In the genomic region with DNA sequence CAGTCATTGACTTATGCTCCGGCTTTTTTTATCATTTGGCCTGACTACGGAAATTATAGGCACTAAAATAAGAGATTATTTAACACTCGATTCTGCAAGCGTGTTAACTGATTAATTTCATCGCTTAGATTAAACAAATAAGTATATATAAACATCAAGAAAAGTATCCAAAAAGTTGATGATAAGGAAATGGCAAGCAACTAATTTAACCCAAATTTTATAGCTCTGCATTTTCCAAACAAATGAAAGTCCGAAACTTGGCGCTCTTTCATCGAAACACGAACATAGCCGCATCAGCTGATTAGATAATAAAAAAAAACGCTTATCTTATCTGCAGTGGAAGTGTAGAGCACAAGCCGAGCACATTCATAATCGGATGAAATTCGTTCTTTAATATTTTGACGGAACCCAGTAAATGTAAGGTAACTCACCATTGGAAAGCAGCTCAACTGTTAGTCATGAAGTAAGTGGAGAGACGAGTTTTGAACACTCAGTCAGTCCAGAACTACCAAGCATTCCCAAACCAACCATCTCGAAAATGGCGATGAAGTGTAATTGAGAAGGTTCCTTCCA, we compare ENCODE assay signal across 1 fruit fly cellular context.
TF ChIP-seq lines count a peak whose summit lies in the region.

TSS of gene CG18480 (plus strand) at position 407 of the 573 bp plus-strand sequence.

TF ChIP-seq in whole organism, embryonic, 481 proteins besides CTCF, POLR2A, EP300 and RAD21 (continued from another document and continues in another):
- no peak for TF ChIP-seq CG14050 (GFP tag; IDR thresholded peaks at IDR 0.05; lab: Robert Waterston, UW)
- peak; percentile 13 for TF ChIP-seq Asciz (GFP tag; optimal IDR thresholded peaks at IDR 0.05; lab: Kevin White, UChicago)
- TF ChIP-seq Dip3 (GFP tag; optimal IDR thresholded peaks at IDR 0.05; lab: Kevin White, UChicago) = peak; percentile 42
- TF ChIP-seq gce (GFP tag; IDR thresholded peaks at IDR 0.05; lab: Robert Waterston, UW) = 0 out of 3 replicates have a peak, but pooled peaks have one; percentile 32
- no peak for TF ChIP-seq CG2199 (GFP tag; IDR thresholded peaks at IDR 0.05; lab: Robert Waterston, UW)
- TF ChIP-seq Vsx1 (GFP tag; optimal IDR thresholded peaks at IDR 0.05; lab: Kevin White, UChicago) = no peak
- TF ChIP-seq org-1 (GFP tag; optimal IDR thresholded peaks at IDR 0.05; lab: Kevin White, UChicago) = peak; percentile 0
- TF ChIP-seq CG8944 (GFP tag; optimal IDR thresholded peaks at IDR 0.05; lab: Kevin White, UChicago) = no peak
- no peak for TF ChIP-seq gfzf (GFP tag; optimal IDR thresholded peaks at IDR 0.05; lab: Kevin White, UChicago)
- no peak for TF ChIP-seq CG17186 (GFP tag; optimal IDR thresholded peaks at IDR 0.05; lab: Kevin White, UChicago)
- no peak for TF ChIP-seq Hmx (GFP tag; optimal IDR thresholded peaks at IDR 0.05; lab: Kevin White, UChicago)
- peak; percentile 3 for TF ChIP-seq CG5180 (GFP tag; optimal IDR thresholded peaks at IDR 0.05; lab: Kevin White, UChicago)
- TF ChIP-seq CG14965 (GFP tag; optimal IDR thresholded peaks at IDR 0.05; lab: Kevin White, UChicago; ENCODE audit: borderline replicate concordance) = no peak
- TF ChIP-seq crp (GFP tag; optimal IDR thresholded peaks at IDR 0.05; lab: Kevin White, UChicago) = peak in 1 of 2 experiments; percentile 25
- TF ChIP-seq CG6689 (GFP tag; IDR thresholded peaks at IDR 0.05; lab: Robert Waterston, UW) = no peak
- no peak for TF ChIP-seq seq (GFP tag; IDR thresholded peaks at IDR 0.05; lab: Robert Waterston, UW)
- TF ChIP-seq cad (GFP tag; optimal IDR thresholded peaks at IDR 0.05; lab: Kevin White, UChicago) = no peak
- TF ChIP-seq Med (GFP tag; lab: Kevin White, UChicago) = peak; percentile 93
- TF ChIP-seq CG3065 (GFP tag; optimal IDR thresholded peaks at IDR 0.05; lab: Kevin White, UChicago) = no peak
- no peak for TF ChIP-seq pzg (GFP tag; optimal IDR thresholded peaks at IDR 0.05; lab: Kevin White, UChicago)
- TF ChIP-seq CG1647 (GFP tag; optimal IDR thresholded peaks at IDR 0.05; lab: Kevin White, UChicago) = no peak
- TF ChIP-seq CG32767 (GFP tag; IDR thresholded peaks at IDR 0.05; lab: Robert Waterston, UW) = no peak
- TF ChIP-seq Aef1 (GFP tag; IDR thresholded peaks at IDR 0.05; lab: Robert Waterston, UW) = no peak
- TF ChIP-seq Side (GFP tag; optimal IDR thresholded peaks at IDR 0.05; lab: Kevin White, UChicago) = no peak
- TF ChIP-seq tin (GFP tag; optimal IDR thresholded peaks at IDR 0.05; lab: Kevin White, UChicago) = peak; percentile 28
- no peak for TF ChIP-seq CG6272 (GFP tag; IDR thresholded peaks at IDR 0.05; lab: Robert Waterston, UW)
- TF ChIP-seq CG8924 (tag; optimal IDR thresholded peaks at IDR 0.05; lab: Kevin White, UChicago) = no peak
- peak; percentile 42 for TF ChIP-seq dmrt99B (tag; optimal IDR thresholded peaks at IDR 0.05; lab: Kevin White, UChicago)
- TF ChIP-seq CG3163 (GFP tag; optimal IDR thresholded peaks at IDR 0.05; lab: Kevin White, UChicago) = peak; percentile 32
- TF ChIP-seq inv (GFP tag; IDR thresholded peaks at IDR 0.05; lab: Robert Waterston, UW; ENCODE audit: partially characterized antibody) = no peak
- TF ChIP-seq dpn (GFP tag; optimal IDR thresholded peaks at IDR 0.05; lab: Kevin White, UChicago) = peak in 1 of 2 experiments; percentile 43
- peak; percentile 44; the same call in 1 of the 2 replicates for TF ChIP-seq al (GFP tag; IDR thresholded peaks at IDR 0.05; lab: Robert Waterston, UW)
- TF ChIP-seq Hand (GFP tag; optimal IDR thresholded peaks at IDR 0.05; lab: Kevin White, UChicago) = peak; percentile 18
- 0 out of 2 replicates have a peak, but pooled peaks have one; percentile 20 for TF ChIP-seq ttk (GFP tag; IDR thresholded peaks at IDR 0.05; lab: Robert Waterston, UW)
- no peak for TF ChIP-seq en (GFP tag; optimal IDR thresholded peaks at IDR 0.05; lab: Kevin White, UChicago)
- peak; percentile 29 for TF ChIP-seq CG34376 (GFP tag; optimal IDR thresholded peaks at IDR 0.05; lab: Kevin White, UChicago)
- TF ChIP-seq sc (optimal IDR thresholded peaks at IDR 0.05; lab: Kevin White, UChicago) = no peak
- no peak for TF ChIP-seq sc (GFP tag; optimal IDR thresholded peaks at IDR 0.05; lab: Kevin White, UChicago)
- TF ChIP-seq TFAM (GFP tag; optimal IDR thresholded peaks at IDR 0.05; lab: Kevin White, UChicago) = no peak
- TF ChIP-seq CG31388 (GFP tag; optimal IDR thresholded peaks at IDR 0.05; lab: Kevin White, UChicago) = no peak
- TF ChIP-seq PHDP (tag; optimal IDR thresholded peaks at IDR 0.05; lab: Kevin White, UChicago) = no peak
- TF ChIP-seq Elba2 (GFP tag; optimal IDR thresholded peaks at IDR 0.05; lab: Kevin White, UChicago) = no peak
- TF ChIP-seq wor (GFP tag; IDR thresholded peaks at IDR 0.05; lab: Robert Waterston, UW) = no peak
- TF ChIP-seq sens (GFP tag; lab: Kevin White, UChicago) = peak; percentile 84
- no peak for TF ChIP-seq HLHmδ (GFP tag; optimal IDR thresholded peaks at IDR 0.05; lab: Kevin White, UChicago)
- TF ChIP-seq sens-2 (GFP tag; IDR thresholded peaks at IDR 0.05; lab: Robert Waterston, UW) = no peak
- TF ChIP-seq B-H2 (GFP tag; optimal IDR thresholded peaks at IDR 0.05; lab: Kevin White, UChicago) = peak; percentile 42
- peak; percentile 65 for TF ChIP-seq CG7839 (tag; optimal IDR thresholded peaks at IDR 0.05; lab: Kevin White, UChicago)
- TF ChIP-seq CG8478 (optimal IDR thresholded peaks at IDR 0.05; lab: Kevin White, UChicago) = no peak
- TF ChIP-seq tio (GFP tag; optimal IDR thresholded peaks at IDR 0.05; lab: Kevin White, UChicago) = no peak
- TF ChIP-seq CoRest (tag; optimal IDR thresholded peaks at IDR 0.05; lab: Kevin White, UChicago) = peak; percentile 27
- TF ChIP-seq lmd (GFP tag; IDR thresholded peaks at IDR 0.05; lab: Robert Waterston, UW) = peak; percentile 37; the same call in 1 of the 2 replicates
- peak; percentile 46; the same call in 1 of the 2 replicates for TF ChIP-seq onecut (GFP tag; IDR thresholded peaks at IDR 0.05; lab: Robert Waterston, UW)
- TF ChIP-seq Dad (GFP tag; optimal IDR thresholded peaks at IDR 0.05; lab: Kevin White, UChicago) = no peak
- no peak for TF ChIP-seq D19A (tag; optimal IDR thresholded peaks at IDR 0.05; lab: Kevin White, UChicago)
- TF ChIP-seq pnt (GFP tag; optimal IDR thresholded peaks at IDR 0.05; lab: Kevin White, UChicago) = no peak
- TF ChIP-seq CG16813 (GFP tag; IDR thresholded peaks at IDR 0.05; lab: Robert Waterston, UW; ENCODE audit: partially characterized antibody) = no peak
- TF ChIP-seq CG16779 (GFP tag; IDR thresholded peaks at IDR 0.05; lab: Robert Waterston, UW) = no peak
- peak; percentile 41 for TF ChIP-seq shn (GFP tag; optimal IDR thresholded peaks at IDR 0.05; lab: Kevin White, UChicago)
- TF ChIP-seq danr (GFP tag; IDR thresholded peaks at IDR 0.05; lab: Robert Waterston, UW) = no peak
- TF ChIP-seq Atf6 (GFP tag; IDR thresholded peaks at IDR 0.05; lab: Robert Waterston, UW) = no peak
- no peak for TF ChIP-seq Sox100B (GFP tag; optimal IDR thresholded peaks at IDR 0.05; lab: Kevin White, UChicago)
- TF ChIP-seq z (GFP tag; IDR thresholded peaks at IDR 0.05; lab: Robert Waterston, UW) = no peak
- no peak for TF ChIP-seq CG8388 (GFP tag; optimal IDR thresholded peaks at IDR 0.05; lab: Kevin White, UChicago)
- no peak for TF ChIP-seq CG4707 (GFP tag; optimal IDR thresholded peaks at IDR 0.05; lab: Kevin White, UChicago)
- TF ChIP-seq CHES-1-like (GFP tag; optimal IDR thresholded peaks at IDR 0.05; lab: Kevin White, UChicago) = peak; percentile 47
- peak; percentile 79 for TF ChIP-seq ci (GFP tag; IDR thresholded peaks at IDR 0.05; lab: Robert Waterston, UW)
- TF ChIP-seq trh (GFP tag; optimal IDR thresholded peaks at IDR 0.05; lab: Kevin White, UChicago) = no peak
- peak; percentile 57 for TF ChIP-seq CG12769 (tag; optimal IDR thresholded peaks at IDR 0.05; lab: Kevin White, UChicago)
- peak; percentile 15 for TF ChIP-seq Hsf (GFP tag; optimal IDR thresholded peaks at IDR 0.05; lab: Kevin White, UChicago)
- TF ChIP-seq lilli (GFP tag; optimal IDR thresholded peaks at IDR 0.05; lab: Kevin White, UChicago) = peak; percentile 71
- peak; percentile 47 for TF ChIP-seq fu2 (GFP tag; optimal IDR thresholded peaks at IDR 0.05; lab: Kevin White, UChicago)
- TF ChIP-seq MTF-1 (GFP tag; optimal IDR thresholded peaks at IDR 0.05; lab: Kevin White, UChicago; ENCODE audit: borderline replicate concordance) = no peak
- no peak for TF ChIP-seq klu (GFP tag; IDR thresholded peaks at IDR 0.05; lab: Robert Waterston, UW)
- no peak for TF ChIP-seq CG4820 (GFP tag; optimal IDR thresholded peaks at IDR 0.05; lab: Kevin White, UChicago)
- TF ChIP-seq ap (GFP tag; IDR thresholded peaks at IDR 0.05; lab: Robert Waterston, UW) = no peak
- peak; percentile 21 for TF ChIP-seq scrt (GFP tag; optimal IDR thresholded peaks at IDR 0.05; lab: Kevin White, UChicago)
- TF ChIP-seq HmgZ (tag; optimal IDR thresholded peaks at IDR 0.05; lab: Kevin White, UChicago) = peak; percentile 54
- TF ChIP-seq mam (GFP tag; optimal IDR thresholded peaks at IDR 0.05; lab: Kevin White, UChicago) = peak; percentile 69
- TF ChIP-seq CG4282 (GFP tag; optimal IDR thresholded peaks at IDR 0.05; lab: Kevin White, UChicago) = no peak
- TF ChIP-seq CG12744 (GFP tag; optimal IDR thresholded peaks at IDR 0.05; lab: Kevin White, UChicago) = no peak
- TF ChIP-seq otp (GFP tag; IDR thresholded peaks at IDR 0.05; lab: Robert Waterston, UW) = 0 out of 3 replicates have a peak, but pooled peaks have one; percentile 45
- 0 out of 2 replicates have a peak, but pooled peaks have one; percentile 5 for TF ChIP-seq Dref (GFP tag; IDR thresholded peaks at IDR 0.05; lab: Robert Waterston, UW)
- no peak for TF ChIP-seq ash1 (GFP tag; optimal IDR thresholded peaks at IDR 0.05; lab: Kevin White, UChicago)
- no peak for TF ChIP-seq Stat92E (GFP tag; optimal IDR thresholded peaks at IDR 0.05; lab: Kevin White, UChicago)
- TF ChIP-seq ATbp (GFP tag; optimal IDR thresholded peaks at IDR 0.05; lab: Kevin White, UChicago) = peak; percentile 31
- TF ChIP-seq disco-r (GFP tag; optimal IDR thresholded peaks at IDR 0.05; lab: Kevin White, UChicago) = no peak
- peak; percentile 35 for TF ChIP-seq CG15514 (GFP tag; optimal IDR thresholded peaks at IDR 0.05; lab: Kevin White, UChicago)
- TF ChIP-seq bcd (GFP tag; optimal IDR thresholded peaks at IDR 0.05; lab: Kevin White, UChicago) = peak; percentile 8
- TF ChIP-seq CG5953 (GFP tag; IDR thresholded peaks at IDR 0.05; lab: Robert Waterston, UW) = 0 out of 2 replicates have a peak, but pooled peaks have one; percentile 18
- TF ChIP-seq Usf (GFP tag; optimal IDR thresholded peaks at IDR 0.05; lab: Kevin White, UChicago) = no peak
- TF ChIP-seq CG9215 (GFP tag; IDR thresholded peaks at IDR 0.05; lab: Robert Waterston, UW) = peak; percentile 37; the same call in 1 of the 2 replicates
- TF ChIP-seq crc (GFP tag; optimal IDR thresholded peaks at IDR 0.05; lab: Kevin White, UChicago) = peak; percentile 17
- peak; percentile 42 for TF ChIP-seq Fer3 (tag; optimal IDR thresholded peaks at IDR 0.05; lab: Kevin White, UChicago)
- peak; percentile 69 for TF ChIP-seq CG32532 (GFP tag; IDR thresholded peaks at IDR 0.05; lab: Robert Waterston, UW)
- peak; percentile 64 for TF ChIP-seq CG15269 (tag; optimal IDR thresholded peaks at IDR 0.05; lab: Kevin White, UChicago)
- TF ChIP-seq bab2 (GFP tag; optimal IDR thresholded peaks at IDR 0.05; lab: Kevin White, UChicago) = peak; percentile 39
- peak; percentile 55 for TF ChIP-seq Antp (GFP tag; optimal IDR thresholded peaks at IDR 0.05; lab: Kevin White, UChicago)
- peak; percentile 50 for TF ChIP-seq cwo (GFP tag; optimal IDR thresholded peaks at IDR 0.05; lab: Kevin White, UChicago)
- peak; percentile 46 for TF ChIP-seq CG7786 (GFP tag; optimal IDR thresholded peaks at IDR 0.05; lab: Kevin White, UChicago)
- no peak for TF ChIP-seq CG8290 (GFP tag; optimal IDR thresholded peaks at IDR 0.05; lab: Kevin White, UChicago)
- peak in 1 of 2 experiments; percentile 78 for TF ChIP-seq CG8290 (tag; optimal IDR thresholded peaks at IDR 0.05; lab: Kevin White, UChicago)
- TF ChIP-seq Dip2 (GFP tag; IDR thresholded peaks at IDR 0.05; lab: Robert Waterston, UW) = no peak
- no peak for TF ChIP-seq Camta (GFP tag; optimal IDR thresholded peaks at IDR 0.05; lab: Kevin White, UChicago)
- TF ChIP-seq CG9727 (GFP tag; optimal IDR thresholded peaks at IDR 0.05; lab: Kevin White, UChicago) = peak; percentile 9
- peak; percentile 58 for TF ChIP-seq zfh2 (GFP tag; optimal IDR thresholded peaks at IDR 0.05; lab: Kevin White, UChicago)
- no peak for TF ChIP-seq usp (GFP tag; optimal IDR thresholded peaks at IDR 0.05; lab: Kevin White, UChicago)
- TF ChIP-seq odd (GFP tag; optimal IDR thresholded peaks at IDR 0.05; lab: Kevin White, UChicago) = no peak
- TF ChIP-seq CG14441 (GFP tag; IDR thresholded peaks at IDR 0.05; lab: Robert Waterston, UW) = 0 out of 2 replicates have a peak, but pooled peaks have one; percentile 32
- TF ChIP-seq CrebB (tag; optimal IDR thresholded peaks at IDR 0.05; lab: Kevin White, UChicago) = no peak
- peak; percentile 43; the same call in 1 of the 2 replicates for TF ChIP-seq Ptx1 (GFP tag; IDR thresholded peaks at IDR 0.05; lab: Robert Waterston, UW)
- TF ChIP-seq chn (GFP tag; optimal IDR thresholded peaks at IDR 0.05; lab: Kevin White, UChicago) = peak; percentile 25
- TF ChIP-seq Hr51 (GFP tag; optimal IDR thresholded peaks at IDR 0.05; lab: Kevin White, UChicago) = peak; percentile 11 to 36
- peak; percentile 56; the same call in 2 of the 3 replicates for TF ChIP-seq CG11695 (GFP tag; IDR thresholded peaks at IDR 0.05; lab: Robert Waterston, UW)
- no peak for TF ChIP-seq gt (GFP tag; IDR thresholded peaks at IDR 0.05; lab: Robert Waterston, UW)
- TF ChIP-seq CG9817 (tag; optimal IDR thresholded peaks at IDR 0.05; lab: Kevin White, UChicago) = peak; percentile 54
- TF ChIP-seq Atf3 (GFP tag; optimal IDR thresholded peaks at IDR 0.05; lab: Kevin White, UChicago) = no peak
- TF ChIP-seq Ada2b (GFP tag; IDR thresholded peaks at IDR 0.05; lab: Robert Waterston, UW) = no peak
- 0 out of 3 replicates have a peak, but pooled peaks have one; percentile 34 for TF ChIP-seq CG2889 (GFP tag; IDR thresholded peaks at IDR 0.05; lab: Robert Waterston, UW)
- TF ChIP-seq CG14014 (GFP tag; IDR thresholded peaks at IDR 0.05; lab: Robert Waterston, UW) = no peak
- TF ChIP-seq Fer2 (tag; optimal IDR thresholded peaks at IDR 0.05; lab: Kevin White, UChicago) = peak; percentile 35
- TF ChIP-seq slbo (GFP tag; IDR thresholded peaks at IDR 0.05; lab: Robert Waterston, UW) = peak; percentile 66
- TF ChIP-seq CG3838 (GFP tag; optimal IDR thresholded peaks at IDR 0.05; lab: Kevin White, UChicago) = no peak
- TF ChIP-seq mirr (GFP tag; optimal IDR thresholded peaks at IDR 0.05; lab: Kevin White, UChicago) = peak; percentile 72
- TF ChIP-seq CG17568 (GFP tag; optimal IDR thresholded peaks at IDR 0.05; lab: Kevin White, UChicago) = no peak
- TF ChIP-seq Rfx (GFP tag; IDR thresholded peaks at IDR 0.05; lab: Robert Waterston, UW) = peak; percentile 83
